Worm (Caenorhabditis elegans) whole organism, L2 larva: ENCODE results near the gene Y49F6C.7.

Source experiments
- F13H6.1 ChIP-seq: sonication (generic microtip); optimal IDR thresholded peaks from 2 replicates; lab custom pipeline; 2016; ENCODE audit warnings: missing genetic modification characterization, missing compliant biosample characterization
- ZK546.5 ChIP-seq: sonication (generic microtip); optimal IDR thresholded peaks from 2 replicates; lab custom pipeline; 2017; ENCODE audit warnings: missing biosample characterization, missing genetic modification characterization
- dmd-4 ChIP-seq: sonication (generic microtip); optimal IDR thresholded peaks from 2 replicates; lab custom pipeline; 2017; ENCODE audit warnings: missing biosample characterization, missing genetic modification characterization
- elt-3 ChIP-seq: sonication (generic microtip); optimal IDR thresholded peaks from 2 replicates; lab custom pipeline; 2017; ENCODE audit warnings: missing biosample characterization, missing genetic modification characterization
- fos-1 ChIP-seq: fragments of 150-350 bp; optimal IDR thresholded peaks from 2 replicates; lab custom pipeline; 2014; ENCODE audit warnings: missing biosample characterization, missing genetic modification characterization
- lin-39 ChIP-seq: fragments of 150-350 bp; optimal IDR thresholded peaks from 2 replicates; lab custom pipeline; 2014; ENCODE audit warnings: missing biosample characterization, missing genetic modification reagents, missing genetic modification characterization
- nhr-129 ChIP-seq: fragments of 150-350 bp; optimal IDR thresholded peaks from 2 replicates; lab custom pipeline; 2014; ENCODE audit warnings: missing biosample characterization, missing genetic modification characterization
- ztf-11 ChIP-seq: sonication (generic microtip); optimal IDR thresholded peaks from 2 replicates; lab custom pipeline; 2017; ENCODE audit warnings: missing biosample characterization, missing genetic modification characterization

DNA sequence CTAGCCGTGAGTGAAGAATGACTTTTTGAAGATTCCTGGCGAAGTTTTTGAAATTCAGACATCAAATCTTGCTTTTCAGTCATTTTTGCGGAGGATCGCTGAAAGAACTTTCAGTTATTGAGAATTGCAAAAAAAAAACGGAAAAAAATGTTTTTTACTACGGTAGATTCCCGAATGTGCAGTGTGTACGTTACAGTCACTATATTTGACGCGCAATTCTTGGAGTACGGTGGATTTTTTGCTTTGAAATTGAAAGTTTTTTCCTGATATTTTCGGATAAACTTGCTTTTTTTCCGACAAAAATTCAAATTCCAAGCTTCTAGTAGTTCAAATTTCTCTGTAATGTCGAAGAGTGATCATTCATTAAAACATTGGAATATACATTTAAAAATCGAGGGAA, 26.0 kb downstream of the Y49F6C.7 start, which contains the start of gene F14D2.11:
- TF ChIP-seq fos-1 (tag; lab: Kevin White, UChicago) (no peak), ztf-11 (tag; lab: Kevin White, UChicago) (no peak), F13H6.1 (tag; lab: Kevin White, UChicago) (no peak), nhr-129 (tag; lab: Kevin White, UChicago) (no peak), lin-39 (tag; lab: Kevin White, UChicago) (no peak), dmd-4 (tag; lab: Kevin White, UChicago) (no peak), ZK546.5 (tag; lab: Kevin White, UChicago) (no peak), elt-3 (tag; lab: Kevin White, UChicago) (no peak)
